Worm (Caenorhabditis elegans): ENCODE results near the gene Y17G7B.21.

Gene Y17G7B.21

ce11 chrII:11977363-11977762 is at the start of gene Y17G7B.21:
Gene Y17G7B.21 (minus strand): TSS chrII:11977661.
- TF ChIP-seq lsy-12 (tag; optimal IDR thresholded peaks at IDR 0.05) (peak; percentile 7), fos-1 (tag; optimal IDR thresholded peaks at IDR 0.05) (no peak), ama-1 (optimal IDR thresholded peaks at IDR 0.05) (peak; percentile 72), skn-1 (tag; optimal IDR thresholded peaks at IDR 0.05) (no peak), mml-1 (tag; optimal IDR thresholded peaks at IDR 0.05) (no peak), elt-2 (tag; optimal IDR thresholded peaks at IDR 0.05) (no peak), elt-3 (tag; optimal IDR thresholded peaks at IDR 0.05) (peak in 1 of 3 experiments; percentile 4), ztf-4 (tag; optimal IDR thresholded peaks at IDR 0.05) (no peak)

ce11 chrII:12023315-12023878 is 45.9 kb upstream of the Y17G7B.21 start, which contains the start of gene Y17G7B.12:
Gene Y17G7B.12 (plus strand): TSS chrII:12023861.
- TF ChIP-seq nfya-1 (tag; optimal IDR thresholded peaks at IDR 0.05; ENCODE audit: insufficient read depth) = peak; percentile 15
- TF ChIP-seq unc-62 (GFP tag; optimal IDR thresholded peaks at IDR 0.05) = no peak
- no peak for TF ChIP-seq ceh-82 (tag; optimal IDR thresholded peaks at IDR 0.05)
- TF ChIP-seq daf-12 (tag; optimal IDR thresholded peaks at IDR 0.05) = no peak
- peak; percentile 34 for TF ChIP-seq hmg-11 (tag; optimal IDR thresholded peaks at IDR 0.05)
- no peak for TF ChIP-seq ceh-28 (tag; optimal IDR thresholded peaks at IDR 0.05)
- peak; percentile 10 for TF ChIP-seq pha-4 (tag; optimal IDR thresholded peaks at IDR 0.05)
- TF ChIP-seq tbx-2 (tag; optimal IDR thresholded peaks at IDR 0.05) = no peak
- no peak for TF ChIP-seq lsy-12 (tag; optimal IDR thresholded peaks at IDR 0.05)
- TF ChIP-seq nhr-28 (tag; optimal IDR thresholded peaks at IDR 0.05) = no peak
- no peak for TF ChIP-seq fos-1 (tag; optimal IDR thresholded peaks at IDR 0.05)
- peak; percentile 4 for TF ChIP-seq lin-15B (tag; optimal IDR thresholded peaks at IDR 0.05)
- no peak for TF ChIP-seq nhr-237 (tag; optimal IDR thresholded peaks at IDR 0.05)
- no peak for TF ChIP-seq ztf-4 (tag; optimal IDR thresholded peaks at IDR 0.05)
- TF ChIP-seq fkh-10 (GFP tag; optimal IDR thresholded peaks at IDR 0.05) = no peak
- TF ChIP-seq sea-2 (GFP tag; optimal IDR thresholded peaks at IDR 0.05) = no peak
- TF ChIP-seq jun-1 (tag; optimal IDR thresholded peaks at IDR 0.05) = no peak

- TF ChIP-seq snpc-4 (tag; optimal IDR thresholded peaks at IDR 0.05) (no peak), lin-15B (tag; optimal IDR thresholded peaks at IDR 0.05) (no peak), nhr-11 (tag; optimal IDR thresholded peaks at IDR 0.05) (no peak), nhr-12 (tag; optimal IDR thresholded peaks at IDR 0.05) (no peak), nhr-43 (tag; optimal IDR thresholded peaks at IDR 0.05; ENCODE audit: poor library complexity, severe bottlenecking) (no peak), egl-5 (tag; optimal IDR thresholded peaks at IDR 0.05) (no peak), unc-39 (tag; optimal IDR thresholded peaks at IDR 0.05) (no peak), nhr-237 (tag; optimal IDR thresholded peaks at IDR 0.05) (no peak), elt-3 (tag; optimal IDR thresholded peaks at IDR 0.05) (no peak), nhr-67 (tag; optimal IDR thresholded peaks at IDR 0.05) (no peak), mdl-1 (tag; optimal IDR thresholded peaks at IDR 0.05) (no peak), egl-27 (tag; optimal IDR thresholded peaks at IDR 0.05) (no peak), fkh-10 (GFP tag; optimal IDR thresholded peaks at IDR 0.05) (no peak)
These were observed 31.3 kb upstream of the Y17G7B.21 start, which contains the start of gene glb-29 for ce11 chrII:12008772-12009171. Gene glb-29 (plus strand): TSS chrII:12009072.

- TF ChIP-seq pha-4 (tag; optimal IDR thresholded peaks at IDR 0.05) = peak; percentile 67
- peak; percentile 14 for TF ChIP-seq snpc-4 (tag; optimal IDR thresholded peaks at IDR 0.05)
- peak; percentile 19 for TF ChIP-seq R02D3.7 (tag; optimal IDR thresholded peaks at IDR 0.05)
- TF ChIP-seq fkh-10 (GFP tag; optimal IDR thresholded peaks at IDR 0.05) = no peak
- no peak for TF ChIP-seq nhr-76 (tag; optimal IDR thresholded peaks at IDR 0.05)
- no peak for TF ChIP-seq ama-1 (optimal IDR thresholded peaks at IDR 0.05)
- no peak for TF ChIP-seq ceh-82 (tag; optimal IDR thresholded peaks at IDR 0.05)
- TF ChIP-seq elt-1 (tag; optimal IDR thresholded peaks at IDR 0.05) = peak; percentile 31
- TF ChIP-seq nhr-23 (tag; optimal IDR thresholded peaks at IDR 0.05) = peak; percentile 25
- peak; percentile 81 for TF ChIP-seq lin-15B (tag; optimal IDR thresholded peaks at IDR 0.05)
- TF ChIP-seq mml-1 (tag; optimal IDR thresholded peaks at IDR 0.05) = no peak
- TF ChIP-seq nhr-28 (tag; optimal IDR thresholded peaks at IDR 0.05) = no peak
- TF ChIP-seq elt-2 (tag; optimal IDR thresholded peaks at IDR 0.05) = peak; percentile 33
- TF ChIP-seq nhr-67 (tag; optimal IDR thresholded peaks at IDR 0.05) = no peak
- TF ChIP-seq nhr-77 (tag; optimal IDR thresholded peaks at IDR 0.05) = peak; percentile 15
- TF ChIP-seq ZK546.5 (tag; optimal IDR thresholded peaks at IDR 0.05) = no peak
- TF ChIP-seq jun-1 (tag; optimal IDR thresholded peaks at IDR 0.05) = no peak
- no peak for TF ChIP-seq nhr-12 (tag; optimal IDR thresholded peaks at IDR 0.05)
These were observed 29.2 kb upstream of the Y17G7B.21 start, which contains the start of gene mcm-2 for ce11 chrII:12006575-12007098. Gene mcm-2 (minus strand): TSS chrII:12006625.
